Fruit fly (Drosophila melanogaster) whole organism, wandering third instar larva: Measurements from ENCODE around the gene CG31099.

Experiments
- CG32264 ChIP-seq: fragments of 200-800 bp; sonication (Bioruptor generic); optimal IDR thresholded peaks from 2 replicates; lab custom pipeline; 2016; ENCODE audit warnings: missing biosample characterization, missing genetic modification characterization
- CG9705 ChIP-seq: fragments of 200-800 bp; sonication (Bioruptor generic); optimal IDR thresholded peaks from 2 replicates; lab custom pipeline; 2018; ENCODE audit warnings: missing biosample characterization, mild to moderate bottlenecking, missing genetic modification characterization
- CrebA ChIP-seq: fragments of 200-800 bp; sonication (Bioruptor generic); optimal IDR thresholded peaks from 2 replicates; lab custom pipeline; 2016; ENCODE audit warnings: missing biosample characterization, mild to moderate bottlenecking, missing genetic modification characterization, borderline replicate concordance
- Dif ChIP-seq: fragments of 200-275, 200-300 bp; sonication (Bioruptor generic); optimal IDR thresholded peaks from 2 replicates; lab custom pipeline; 2018; ENCODE audit warnings: missing biosample characterization, missing genetic modification characterization; ENCODE audit not compliant: partially characterized antibody
- GATAd ChIP-seq: sonication (Bioruptor generic); optimal IDR thresholded peaks from 2 replicates; lab custom pipeline; 2016; ENCODE audit warnings: missing biosample characterization, missing genetic modification characterization
- HLH106 ChIP-seq: fragments of 200-800 bp; optimal IDR thresholded peaks from 3 replicates; lab custom pipeline; 2019; ENCODE audit warnings: missing biosample characterization, mild to moderate bottlenecking, missing genetic modification characterization, moderate library complexity
- Hnf4 ChIP-seq: fragments of 200-800 bp; sonication (Bioruptor generic); optimal IDR thresholded peaks from 2 replicates; lab custom pipeline; 2016; ENCODE audit warnings: missing biosample characterization, mild to moderate bottlenecking, missing genetic modification characterization
- Jra ChIP-seq: sonication (Bioruptor generic); optimal IDR thresholded peaks from 2 replicates; lab custom pipeline; 2016; ENCODE audit warnings: missing biosample characterization, missing genetic modification characterization
- Mio ChIP-seq: sonication (Bioruptor generic); optimal IDR thresholded peaks from 2 replicates; lab custom pipeline; 2016; ENCODE audit warnings: missing biosample characterization, missing genetic modification characterization
- N ChIP-seq: fragments of >200 bp; optimal IDR thresholded peaks from 2 replicates; lab custom pipeline; 2018; ENCODE audit warnings: missing biosample characterization, missing external identifiers, missing genetic modification characterization
- Rel ChIP-seq, 2 experiments: fragments of 200-800 bp; sonication (Bioruptor generic) in 1 of 2; optimal IDR thresholded peaks; 2 replicates in 1 of 2; 3 replicates in 1 of 2; lab custom pipeline; 2016 to 2019; ENCODE audit warnings: mild to moderate bottlenecking in 2 of 2, missing biosample characterization in 2 of 2, missing genetic modification characterization in 2 of 2, moderate library complexity in 1 of 2
- Sp1 ChIP-seq: fragments of 200-800 bp; sonication (Bioruptor generic); optimal IDR thresholded peaks from 3 replicates; lab custom pipeline; 2019; ENCODE audit warnings: missing biosample characterization, mild to moderate bottlenecking, missing genetic modification characterization, moderate library complexity
- Vsx2 ChIP-seq: fragments of 200-300, 225-300 bp; sonication (Bioruptor generic); optimal IDR thresholded peaks from 2 replicates; lab custom pipeline; 2018; ENCODE audit warnings: missing biosample characterization, missing genetic modification characterization; ENCODE audit not compliant: partially characterized antibody
- br ChIP-seq: fragments of 200-800 bp; sonication (Bioruptor generic); optimal IDR thresholded peaks from 2 replicates; lab custom pipeline; 2016; ENCODE audit warnings: missing biosample characterization, missing genetic modification characterization
- brk ChIP-seq: fragments of 200-800 bp; sonication (Bioruptor generic); optimal IDR thresholded peaks from 2 replicates; lab custom pipeline; 2016; ENCODE audit warnings: missing biosample characterization, mild to moderate bottlenecking, missing genetic modification characterization
- dl ChIP-seq, 2 experiments: fragments of 175-275, 200-275 bp in 1 of 2; fragments of 200-275 bp in 1 of 2; sonication (Bioruptor generic); optimal IDR thresholded peaks; lab custom pipeline; 2018; ENCODE audit warnings: mild to moderate bottlenecking in 2 of 2, missing biosample characterization in 2 of 2, missing genetic modification characterization in 2 of 2, moderate library complexity in 2 of 2; ENCODE audit not compliant: partially characterized antibody in 2 of 2, insufficient read depth in 1 of 2
- dsf ChIP-seq: sonication (Bioruptor generic); optimal IDR thresholded peaks from 2 replicates; lab custom pipeline; 2016; ENCODE audit warnings: missing biosample characterization, missing genetic modification characterization, borderline replicate concordance
- ey ChIP-seq: fragments of 200-800 bp; sonication (Bioruptor generic); optimal IDR thresholded peaks from 2 replicates; lab custom pipeline; 2016; ENCODE audit warnings: missing biosample characterization, missing genetic modification characterization
- foxo ChIP-seq, 2 experiments: fragments of 200-800 bp; sonication (Bioruptor generic); optimal IDR thresholded peaks; 2 replicates in 1 of 2; 3 replicates in 1 of 2; lab custom pipeline; 2016 to 2017; ENCODE audit warnings: missing biosample characterization in 2 of 2, missing genetic modification characterization in 2 of 2
- h ChIP-seq: fragments of 200-800 bp; sonication (Bioruptor generic); optimal IDR thresholded peaks from 3 replicates; lab custom pipeline; 2016; ENCODE audit warnings: missing biosample characterization, mild to moderate bottlenecking, missing genetic modification characterization
- lola ChIP-seq: fragments of >200 bp; optimal IDR thresholded peaks from 2 replicates; lab custom pipeline; 2017; ENCODE audit warnings: missing biosample characterization, missing genetic modification characterization
- pan ChIP-seq: fragments of >200 bp; optimal IDR thresholded peaks from 2 replicates; lab custom pipeline; 2017
- rgr ChIP-seq: fragments of 200-800 bp; sonication (Bioruptor generic); optimal IDR thresholded peaks from 3 replicates; lab custom pipeline; 2016; ENCODE audit warnings: missing biosample characterization, mild to moderate bottlenecking, missing genetic modification characterization
- sage ChIP-seq: fragments of 200-800 bp; sonication (Bioruptor generic); optimal IDR thresholded peaks from 2 replicates; lab custom pipeline; 2016; ENCODE audit warnings: missing biosample characterization, mild to moderate bottlenecking, missing genetic modification characterization
- sv ChIP-seq: fragments of 200-800 bp; sonication (Bioruptor generic); optimal IDR thresholded peaks from 3 replicates; lab custom pipeline; 2016; ENCODE audit warnings: missing biosample characterization, missing genetic modification characterization
- usp ChIP-seq: fragments of >200 bp; optimal IDR thresholded peaks from 2 replicates; lab custom pipeline; 2017; ENCODE audit warnings: missing biosample characterization, missing genetic modification characterization
- woc ChIP-seq: sonication (Bioruptor generic); optimal IDR thresholded peaks from 2 replicates; lab custom pipeline; 2016; ENCODE audit warnings: missing biosample characterization, mild to moderate bottlenecking, missing genetic modification characterization

CG31099 gene

dm6 chr3R:25279796-25280350 lies 30.9 kb downstream of the CG31099 start, which contains the start of gene CG10514 (continued):
- TF ChIP-seq br (GFP tag; lab: Kevin White, UChicago) = peak; percentile 36

DNA sequence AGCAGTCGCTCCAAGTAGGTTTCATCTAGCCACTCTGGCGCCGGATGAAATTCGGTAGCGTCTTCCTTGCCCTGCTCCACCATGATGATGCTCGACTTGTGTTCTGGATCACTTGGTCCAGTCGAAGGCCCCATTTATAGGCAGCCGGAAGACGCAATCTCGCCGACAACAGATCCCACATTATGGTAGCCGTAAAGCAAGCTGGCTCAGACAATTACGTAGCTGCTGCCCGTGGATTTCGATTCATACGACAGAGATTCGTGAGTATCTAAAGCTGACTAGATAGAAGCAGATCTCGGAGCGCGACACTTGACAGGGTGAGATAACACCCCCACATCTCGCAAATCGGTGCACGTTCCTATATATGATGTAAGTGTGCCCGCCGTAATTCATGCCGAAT lies 33.6 kb downstream of the CG31099 start, which contains the start of gene CG10513:
Gene CG10513, minus strand, starts transcription at position 101 of the 400 bp plus-strand sequence.
- TF ChIP-seq HLH106 (tag; lab: Kevin White, UChicago) (no peak), CG9705 (GFP tag; lab: Kevin White, UChicago) (no peak), br (GFP tag; lab: Kevin White, UChicago) (no peak), N (GFP tag; lab: Kevin White, UChicago) (no peak)

DNA sequence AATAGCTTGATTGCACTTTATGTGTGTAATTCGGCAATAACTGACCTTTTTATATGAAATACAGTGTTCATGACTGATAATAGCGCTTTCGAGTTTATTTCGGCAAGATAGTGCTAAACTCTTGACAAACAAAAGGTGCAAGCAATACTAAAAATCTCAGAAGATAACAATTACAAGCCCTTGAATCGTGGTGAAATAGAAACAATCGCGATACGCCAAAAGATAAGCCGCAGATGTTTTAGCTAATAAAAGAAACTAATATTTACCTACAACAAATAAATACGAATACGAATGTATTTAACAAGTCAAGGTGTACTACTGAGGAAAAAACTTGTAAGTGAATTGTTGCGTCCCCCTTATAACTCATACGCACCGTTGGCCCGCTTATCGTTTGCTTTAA lies 35.5 kb downstream of the CG31099 start:
- TF ChIP-seq brk (GFP tag; lab: Kevin White, UChicago) (no peak), Jra (no peak), Vsx2 (GFP tag; lab: Kevin White, UChicago) (no peak), Sp1 (GFP tag; lab: Kevin White, UChicago) (no peak), pan (no peak)

- TF ChIP-seq Sp1 (GFP tag; lab: Kevin White, UChicago) = no peak
- TF ChIP-seq pan = no peak
- no peak for TF ChIP-seq ey (GFP tag; lab: Kevin White, UChicago)
- no peak for TF ChIP-seq Hnf4
- TF ChIP-seq foxo (GFP tag; optimal IDR thresholded peaks at IDR 0.05; lab: Kevin White, UChicago) = no peak
- no peak for TF ChIP-seq Rel (GFP tag; optimal IDR thresholded peaks at IDR 0.05; lab: Kevin White, UChicago)
- no peak for TF ChIP-seq Rel (tag; optimal IDR thresholded peaks at IDR 0.05; lab: Kevin White, UChicago)
- no peak for TF ChIP-seq dsf
- TF ChIP-seq woc (GFP tag; lab: Kevin White, UChicago) = no peak
- no peak for TF ChIP-seq dl (GFP tag; optimal IDR thresholded peaks at IDR 0.05; lab: Kevin White, UChicago; ENCODE audit: insufficient read depth in 1 of 2, partially characterized antibody in 2 of 2)
These were observed 37.2 kb downstream of the CG31099 start, which contains the start of gene CG11878 for dm6 chr3R:25273537-25273936. Gene CG11878, plus strand, starts transcription at chr3R:25273837.

dm6 chr3R:25269909-25270308 lies 40.8 kb downstream of the CG31099 start, which contains the start of the genes CG11889 and CG11891:
Gene CG11889, plus strand, starts transcription at chr3R:25270209.
Gene CG11891, plus strand, starts transcription at chr3R:25270209.
- no peak for TF ChIP-seq sage (GFP tag; lab: Kevin White, UChicago)
- no peak for TF ChIP-seq CG32264 (GFP tag; lab: Kevin White, UChicago)
- TF ChIP-seq usp (GFP tag; lab: Kevin White, UChicago) = no peak
- no peak for TF ChIP-seq Mio (GFP tag; lab: Kevin White, UChicago)
- TF ChIP-seq Rel (GFP tag; optimal IDR thresholded peaks at IDR 0.05; lab: Kevin White, UChicago) = no peak
- TF ChIP-seq Rel (tag; optimal IDR thresholded peaks at IDR 0.05; lab: Kevin White, UChicago) = no peak
- TF ChIP-seq sv = no peak
- TF ChIP-seq CrebA (GFP tag; lab: Kevin White, UChicago) = no peak
- TF ChIP-seq GATAd (GFP tag; lab: Kevin White, UChicago) = no peak
- TF ChIP-seq h (GFP tag; lab: Kevin White, UChicago) = no peak
- no peak for TF ChIP-seq brk (GFP tag; lab: Kevin White, UChicago)
- no peak for TF ChIP-seq lola (GFP tag; lab: Kevin White, UChicago)
- TF ChIP-seq dl (GFP tag; optimal IDR thresholded peaks at IDR 0.05; lab: Kevin White, UChicago; ENCODE audit: insufficient read depth in 1 of 2, partially characterized antibody in 2 of 2) = no peak
- no peak for TF ChIP-seq CG9705 (GFP tag; lab: Kevin White, UChicago)
- no peak for TF ChIP-seq rgr (GFP tag; lab: Kevin White, UChicago)
- no peak for TF ChIP-seq foxo (GFP tag; optimal IDR thresholded peaks at IDR 0.05; lab: Kevin White, UChicago)
- TF ChIP-seq, all 38 proteins: peak for 0

DNA sequence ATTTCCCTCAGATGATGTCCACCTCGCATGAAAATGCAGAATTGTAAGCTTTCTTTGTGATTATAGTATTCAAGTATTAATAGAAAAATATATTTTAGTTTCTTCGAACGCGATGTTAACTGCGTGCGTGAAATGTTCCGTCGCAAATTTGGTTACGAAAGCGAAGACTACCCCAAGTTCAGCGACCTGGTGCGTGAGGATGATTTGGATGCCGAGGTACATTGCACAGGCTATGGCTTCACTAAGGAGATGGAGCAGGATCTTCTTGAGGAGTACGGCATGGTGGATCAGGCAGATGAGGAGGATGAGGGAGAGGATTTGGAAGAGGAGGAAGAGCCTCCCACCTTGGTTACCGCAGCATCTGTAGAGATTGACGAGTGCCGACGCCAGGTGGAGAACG lies 44.0 kb downstream of the CG31099 start:
- TF ChIP-seq Dif (GFP tag; lab: Kevin White, UChicago) = no peak
- no peak for TF ChIP-seq pan
- TF ChIP-seq woc (GFP tag; lab: Kevin White, UChicago) = no peak
